Worm (Caenorhabditis elegans) whole organism, L1 larva: ENCODE results near the gene C06C3.7.

ENCODE experiments used
- C16A3.4 ChIP-seq: fragments of 150-350 bp; optimal IDR thresholded peaks from 2 replicates; lab custom pipeline; 2014; ENCODE audit warnings: missing biosample characterization, missing genetic modification characterization
- Y116A8C.19 ChIP-seq: sonication (generic microtip); optimal IDR thresholded peaks from 2 replicates; lab custom pipeline; 2016; ENCODE audit warnings: missing compliant biosample characterization, missing genetic modification characterization, borderline replicate concordance
- aha-1 ChIP-seq: fragments of 150-350 bp; optimal IDR thresholded peaks from 2 replicates; lab custom pipeline; 2014; ENCODE audit warnings: missing biosample characterization, missing genetic modification characterization
- aly-2 ChIP-seq: fragments of 150-350 bp; optimal IDR thresholded peaks from 2 replicates; lab custom pipeline; 2014; ENCODE audit warnings: missing biosample characterization, missing genetic modification characterization
- ama-1 ChIP-seq: fragments of 150-350 bp; optimal IDR thresholded peaks from 2 replicates; lab custom pipeline; 2014
- blmp-1 ChIP-seq: fragments of 150-350 bp; optimal IDR thresholded peaks from 2 replicates; lab custom pipeline; 2014; ENCODE audit warnings: missing biosample characterization, missing genetic modification characterization
- ceh-63 ChIP-seq: fragments of 200-800 bp; sonication (Bioruptor generic); optimal IDR thresholded peaks from 2 replicates; lab custom pipeline; 2018; ENCODE audit warnings: mild to moderate bottlenecking, missing genetic modification characterization, missing compliant biosample characterization
- ceh-8 ChIP-seq: fragments of 200-800 bp; sonication (Bioruptor generic); optimal IDR thresholded peaks from 2 replicates; lab custom pipeline; 2018; ENCODE audit warnings: mild to moderate bottlenecking, missing genetic modification characterization, moderate library complexity, missing compliant biosample characterization
- dsc-1 ChIP-seq: sonication (generic microtip); optimal IDR thresholded peaks from 2 replicates; lab custom pipeline; 2016; ENCODE audit warnings: mild to moderate bottlenecking, missing genetic modification characterization, missing compliant biosample characterization
- efl-1 ChIP-seq, 4 experiments: fragments of 150-350 bp; optimal IDR thresholded peaks in 3 of 4; peaks in 1 of 4; 1 replicate in 1 of 4; 2 replicates in 3 of 4; lab custom pipeline; 2014; ENCODE audit warnings: missing biosample characterization in 2 of 4, missing genetic modification characterization in 2 of 4, missing genetic modification reagents in 2 of 4
- efl-3 ChIP-seq: fragments of 200-800 bp; sonication (Bioruptor generic); optimal IDR thresholded peaks from 2 replicates; lab custom pipeline; 2018; ENCODE audit warnings: mild to moderate bottlenecking, missing genetic modification characterization, missing compliant biosample characterization
- egl-13 ChIP-seq: sonication (generic microtip); optimal IDR thresholded peaks from 2 replicates; lab custom pipeline; 2016; ENCODE audit warnings: missing genotype, missing genetic modification reagents, missing genetic modification characterization, missing compliant biosample characterization
- egl-27 ChIP-seq, 2 experiments: fragments of 150-350 bp in 1 of 2; sonication (generic microtip); optimal IDR thresholded peaks; 3 replicates each; lab custom pipeline; 2017 to 2018; ENCODE audit warnings: missing biosample characterization in 2 of 2, missing genetic modification characterization in 2 of 2, missing genetic modification reagents in 2 of 2
- elt-2 ChIP-seq: sonication (generic microtip); optimal IDR thresholded peaks from 2 replicates; lab custom pipeline; 2016; ENCODE audit warnings: missing genetic modification characterization, mild to moderate bottlenecking, inconsistent platforms, missing compliant biosample characterization, missing genetic modification reagents
- ets-5 ChIP-seq: fragments of 200-800 bp; sonication (Bioruptor generic); IDR thresholded peaks from 2 replicates; pipeline ENCODE4 v1.3.6; 2022; ENCODE audit warnings: missing genetic modification characterization, missing compliant biosample characterization
- fkh-4 ChIP-seq: sonication (generic microtip); optimal IDR thresholded peaks from 2 replicates; lab custom pipeline; 2016; ENCODE audit warnings: missing compliant biosample characterization, missing genetic modification characterization, borderline replicate concordance
- fkh-8 ChIP-seq: sonication (generic microtip); optimal IDR thresholded peaks from 2 replicates; lab custom pipeline; 2016; ENCODE audit warnings: mild to moderate bottlenecking, missing genetic modification characterization, missing compliant biosample characterization
- grh-1 ChIP-seq: fragments of 200-800 bp; sonication (Bioruptor generic); IDR thresholded peaks from 2 replicates; pipeline ENCODE4 v1.3.6; 2022; ENCODE audit warnings: missing genetic modification reagents, missing genetic modification characterization, missing compliant biosample characterization
- hlh-4 ChIP-seq: sonication (generic microtip); optimal IDR thresholded peaks from 2 replicates; lab custom pipeline; 2016; ENCODE audit warnings: mild to moderate bottlenecking, missing genetic modification characterization, missing compliant biosample characterization
- irx-1 ChIP-seq: sonication (generic microtip); optimal IDR thresholded peaks from 2 replicates; lab custom pipeline; 2016; ENCODE audit warnings: missing genetic modification characterization, missing compliant biosample characterization
- lin-13 ChIP-seq: fragments of 150-350 bp; optimal IDR thresholded peaks from 2 replicates; lab custom pipeline; 2014; ENCODE audit warnings: missing biosample characterization, missing genetic modification reagents, missing genetic modification characterization
- lin-14 ChIP-seq: fragments of 200-800 bp; sonication (Bioruptor generic); optimal IDR thresholded peaks from 2 replicates; lab custom pipeline; 2018; ENCODE audit warnings: mild to moderate bottlenecking, missing genetic modification characterization, moderate library complexity, missing compliant biosample characterization
- lir-3 ChIP-seq: sonication (generic microtip); optimal IDR thresholded peaks from 2 replicates; lab custom pipeline; 2016; ENCODE audit warnings: mild to moderate bottlenecking, missing genetic modification characterization, moderate library complexity, missing compliant biosample characterization; ENCODE audit not compliant: poor library complexity
- nhr-11 ChIP-seq: fragments of 150-350 bp; optimal IDR thresholded peaks from 2 replicates; lab custom pipeline; 2014; ENCODE audit warnings: missing biosample characterization, missing genetic modification characterization
- nhr-12 ChIP-seq: sonication (generic microtip); optimal IDR thresholded peaks from 2 replicates; lab custom pipeline; 2017; ENCODE audit warnings: missing biosample characterization, missing genetic modification characterization
- nhr-237 ChIP-seq: fragments of 150-350 bp; optimal IDR thresholded peaks from 2 replicates; lab custom pipeline; 2014; ENCODE audit warnings: missing biosample characterization, missing genetic modification characterization
- nhr-76 ChIP-seq: sonication (generic microtip); optimal IDR thresholded peaks from 2 replicates; lab custom pipeline; 2017; ENCODE audit warnings: missing biosample characterization, missing genetic modification characterization
- nhr-77 ChIP-seq: fragments of 150-350 bp; optimal IDR thresholded peaks from 2 replicates; lab custom pipeline; 2014; ENCODE audit warnings: missing biosample characterization, missing genetic modification characterization
- nhr-85 ChIP-seq: sonication (generic microtip); peaks from one replicate; lab custom pipeline; 2016; ENCODE audit warnings: missing genetic modification characterization, inconsistent platforms, missing compliant biosample characterization
- pax-3 ChIP-seq: fragments of 200-800 bp; sonication (Bioruptor generic); optimal IDR thresholded peaks from 2 replicates; lab custom pipeline; 2018; ENCODE audit warnings: mild to moderate bottlenecking, missing genetic modification characterization, moderate library complexity, missing compliant biosample characterization
- sptf-1 ChIP-seq: fragments of 150-350 bp; optimal IDR thresholded peaks from 2 replicates; lab custom pipeline; 2014; ENCODE audit warnings: missing biosample characterization, missing genetic modification characterization
- sup-37 ChIP-seq: fragments of 200-800 bp; sonication (Bioruptor generic); optimal IDR thresholded peaks from 2 replicates; lab custom pipeline; 2018; ENCODE audit warnings: mild to moderate bottlenecking, missing genetic modification characterization, missing compliant biosample characterization
- unc-30 ChIP-seq: sonication (generic microtip); optimal IDR thresholded peaks from 2 replicates; lab custom pipeline; 2017; ENCODE audit warnings: missing biosample characterization, missing genetic modification characterization
- unc-62 ChIP-seq: fragments of 150-350 bp; optimal IDR thresholded peaks from 2 replicates; lab custom pipeline; 2014; ENCODE audit warnings: missing biosample characterization, missing genetic modification reagents, missing genetic modification characterization
- zip-4 ChIP-seq: fragments of 200-800 bp; sonication (Bioruptor generic); optimal IDR thresholded peaks from 2 replicates; lab custom pipeline; 2018; ENCODE audit warnings: mild to moderate bottlenecking, missing genetic modification characterization, moderate library complexity, missing compliant biosample characterization
- ztf-11 ChIP-seq, 2 experiments: sonication (generic microtip); optimal IDR thresholded peaks; 2 replicates each; lab custom pipeline; 2016 to 2017; ENCODE audit warnings: missing genetic modification characterization in 2 of 2, missing biosample characterization in 1 of 2, missing compliant biosample characterization in 1 of 2

C06C3.7 gene

DNA sequence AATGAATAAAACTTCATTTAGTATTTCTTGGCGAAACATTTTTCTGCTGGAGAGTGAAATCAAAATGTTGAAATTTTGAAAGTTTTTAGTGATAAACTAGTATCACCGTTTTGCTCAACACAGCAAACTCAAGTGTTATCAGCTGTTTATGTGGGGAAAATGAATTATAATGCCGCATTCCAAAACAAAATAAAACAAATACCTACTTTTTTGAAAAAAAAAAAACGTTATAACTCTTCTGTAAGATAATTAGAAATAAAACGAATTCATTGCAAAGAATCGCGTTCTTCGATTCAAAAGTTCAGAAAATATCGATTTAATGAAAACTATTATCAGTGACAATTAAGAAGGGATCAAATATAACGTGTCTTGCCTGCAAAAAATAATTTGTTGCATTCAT is 12.2 kb downstream of the C06C3.7 start, which contains the start of gene Y51B9A.9:
Gene Y51B9A.9, minus strand, starts transcription at position 101 of the 400 bp plus-strand sequence.
- peak; percentile 3 for TF ChIP-seq elt-2 (tag; lab: Kevin White, UChicago)
- TF ChIP-seq dsc-1, result no peak
- TF ChIP-seq, all 84 proteins: peak for 1

DNA sequence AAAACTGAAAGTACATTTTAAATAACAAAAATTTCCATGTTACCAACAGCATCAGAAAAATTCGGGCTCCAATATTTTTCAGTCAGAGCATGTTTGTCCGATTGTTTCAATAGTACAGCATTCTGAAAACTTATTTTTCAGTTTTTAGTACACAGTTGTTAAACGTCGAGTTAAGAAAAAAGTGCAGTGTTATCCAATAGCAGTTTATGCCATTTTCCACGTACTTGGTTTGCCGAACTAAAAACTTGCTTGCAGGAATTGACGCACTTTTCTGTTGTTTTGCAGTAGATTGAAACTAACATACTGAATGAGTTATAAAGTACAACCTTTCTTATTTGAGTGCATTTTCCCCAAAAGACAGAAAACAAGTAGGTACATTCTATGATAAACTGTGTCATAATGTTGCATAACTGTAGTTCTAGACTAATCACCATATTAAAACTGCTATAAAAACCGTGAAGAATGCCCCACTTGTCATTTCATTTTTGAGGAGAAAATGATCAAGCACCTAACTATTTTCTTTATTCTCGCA is 13.1 kb downstream of the C06C3.7 start, which contains the start of the genes Y51B9A.14 and Y51B9A.8:
Gene Y51B9A.14, minus strand, starts transcription at position 101 of the 532 bp plus-strand sequence.
Gene Y51B9A.8, plus strand, starts transcription at position 482 of the 532 bp plus-strand sequence.
- no peak for TF ChIP-seq ztf-11 (tag; optimal IDR thresholded peaks at IDR 0.05; lab: Kevin White, UChicago)
- no peak for TF ChIP-seq nhr-237
- no peak for TF ChIP-seq ceh-8
- no peak for TF ChIP-seq nhr-76 (tag; lab: Kevin White, UChicago)
- no peak for TF ChIP-seq unc-30 (tag; lab: Kevin White, UChicago)
- no peak for TF ChIP-seq nhr-77 (tag; lab: Kevin White, UChicago)
- TF ChIP-seq aha-1, result no peak
- TF ChIP-seq fkh-4 (tag; lab: Kevin White, UChicago), result no peak
- TF ChIP-seq irx-1 (tag; lab: Kevin White, UChicago), result no peak
- TF ChIP-seq sptf-1 (tag; lab: Kevin White, UChicago), result no peak
- no peak for TF ChIP-seq blmp-1 (tag; lab: Kevin White, UChicago)
- no peak for TF ChIP-seq aly-2
- TF ChIP-seq lin-14 (GFP tag; lab: Kevin White, UChicago), result no peak
- no peak for TF ChIP-seq fkh-8 (tag; lab: Kevin White, UChicago)

DNA sequence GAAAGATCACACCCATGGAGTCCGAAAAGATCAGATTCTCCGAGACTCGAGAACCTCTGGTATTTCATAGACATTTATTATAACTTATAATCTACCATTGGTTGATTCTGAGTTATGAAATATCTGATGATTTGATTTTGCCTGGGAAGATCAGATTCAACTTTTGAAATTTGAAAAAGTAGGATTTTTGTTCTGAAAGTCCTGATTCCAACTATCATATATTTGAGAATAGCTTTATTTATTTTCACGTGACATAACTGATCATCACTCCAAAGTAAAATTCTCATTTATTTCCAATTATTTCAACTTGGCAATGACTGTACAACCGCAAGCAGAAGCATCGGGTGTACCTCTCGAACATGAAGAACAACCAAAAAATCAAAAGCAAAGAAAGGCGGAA is 14.4 kb downstream of the C06C3.7 start, which contains the start of gene Y51B9A.7:
Gene Y51B9A.7, plus strand, starts transcription at position 301 of the 400 bp plus-strand sequence.
- no peak for TF ChIP-seq unc-62
- no peak for TF ChIP-seq efl-3
- no peak for TF ChIP-seq sup-37 (GFP tag; lab: Kevin White, UChicago)
- TF ChIP-seq grh-1 (GFP tag; lab: Robert Waterston, UW), result no peak
- TF ChIP-seq ceh-63 (GFP tag; lab: Kevin White, UChicago), result no peak
- no peak for TF ChIP-seq ama-1
- no peak for TF ChIP-seq aly-2
- TF ChIP-seq Y116A8C.19, result no peak
- no peak for TF ChIP-seq aha-1
- TF ChIP-seq nhr-11, result no peak
- TF ChIP-seq C16A3.4 (tag; lab: Kevin White, UChicago), result no peak
- TF ChIP-seq hlh-4 (tag; lab: Kevin White, UChicago), result no peak
- TF ChIP-seq nhr-85 (tag; lab: Kevin White, UChicago), result no peak
- TF ChIP-seq pax-3 (tag; lab: Kevin White, UChicago), result no peak
- TF ChIP-seq lin-14 (GFP tag; lab: Kevin White, UChicago), result no peak
- no peak for TF ChIP-seq zip-4 (GFP tag; lab: Kevin White, UChicago)

DNA sequence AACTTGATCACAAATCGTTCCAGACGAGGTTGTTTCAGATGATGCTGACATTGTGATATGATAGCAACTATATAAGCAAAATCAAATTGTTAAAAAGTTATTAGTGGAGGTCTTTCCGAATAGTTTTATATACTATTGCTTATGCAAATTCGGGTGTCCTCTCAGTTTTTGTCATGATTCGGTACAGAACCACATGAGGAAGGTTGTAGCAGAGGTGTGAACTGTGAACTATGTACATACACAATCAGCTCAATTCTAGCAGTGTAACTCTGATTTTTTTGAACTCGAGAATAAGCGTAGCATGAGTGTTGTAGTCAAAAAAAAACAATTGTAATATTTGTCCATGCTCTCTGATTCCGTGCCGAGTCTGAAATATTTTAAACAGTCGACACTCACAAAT is 17.7 kb downstream of the C06C3.7 start, which contains the start of gene Y51B9A.6:
Gene Y51B9A.6, minus strand, starts transcription at position 101 of the 400 bp plus-strand sequence.
- TF ChIP-seq lir-3 (no peak), egl-27 (tag; optimal IDR thresholded peaks at IDR 0.05; lab: Kevin White, UChicago) (no peak), lin-13 (GFP tag; lab: Kevin White, UChicago) (no peak), blmp-1 (tag; lab: Kevin White, UChicago) (no peak), nhr-12 (tag; lab: Kevin White, UChicago) (no peak), egl-13 (no peak), ets-5 (no peak), efl-1 (optimal IDR thresholded peaks at IDR 0.05; lab: Kevin White, UChicago) (no peak), efl-1 (GFP tag; optimal IDR thresholded peaks at IDR 0.05 in 1 of 2; lab: Kevin White, UChicago) (peak in 1 of 2 experiments; percentile 58)
